Worm (Caenorhabditis elegans) whole organism, mixed stage, embryonic: Measurements from ENCODE around the gene ZK354.9.
"Not testable (repeated sequence)": the region's sequence is repeated elsewhere in the genome, so short reads cannot be mapped to it uniquely, and the experiment has no call there.

Experiments
- M03D4.4 ChIP-seq: sonication (generic microtip); optimal IDR thresholded peaks from 2 replicates; lab custom pipeline; 2017; ENCODE audit warnings: mild to moderate bottlenecking, missing genetic modification characterization, missing compliant biosample characterization
- bed-3 ChIP-seq: fragments of 200-800 bp; sonication (Bioruptor generic); optimal IDR thresholded peaks from 3 replicates; lab custom pipeline; 2018; ENCODE audit warnings: mild to moderate bottlenecking, missing genetic modification characterization, moderate library complexity, missing compliant biosample characterization
- ceh-83 ChIP-seq: fragments of 200-800 bp; sonication (Bioruptor generic); optimal IDR thresholded peaks from 2 replicates; lab custom pipeline; 2018; ENCODE audit warnings: mild to moderate bottlenecking, missing genetic modification characterization, missing compliant biosample characterization
- ham-2 ChIP-seq: fragments of 200-800 bp; sonication (Bioruptor generic); optimal IDR thresholded peaks from 2 replicates; lab custom pipeline; 2018; ENCODE audit warnings: mild to moderate bottlenecking, missing genetic modification characterization, missing compliant biosample characterization
- lin-32 ChIP-seq: fragments of 200-800 bp; sonication (Bioruptor generic); optimal IDR thresholded peaks from 2 replicates; lab custom pipeline; 2018; ENCODE audit warnings: mild to moderate bottlenecking, missing genetic modification characterization, missing compliant biosample characterization
- snpc-4 ChIP-seq: fragments of 150-350 bp; optimal IDR thresholded peaks from 2 replicates; lab custom pipeline; 2014; ENCODE audit warnings: missing biosample characterization, missing genetic modification characterization

Gene ZK354.9

DNA sequence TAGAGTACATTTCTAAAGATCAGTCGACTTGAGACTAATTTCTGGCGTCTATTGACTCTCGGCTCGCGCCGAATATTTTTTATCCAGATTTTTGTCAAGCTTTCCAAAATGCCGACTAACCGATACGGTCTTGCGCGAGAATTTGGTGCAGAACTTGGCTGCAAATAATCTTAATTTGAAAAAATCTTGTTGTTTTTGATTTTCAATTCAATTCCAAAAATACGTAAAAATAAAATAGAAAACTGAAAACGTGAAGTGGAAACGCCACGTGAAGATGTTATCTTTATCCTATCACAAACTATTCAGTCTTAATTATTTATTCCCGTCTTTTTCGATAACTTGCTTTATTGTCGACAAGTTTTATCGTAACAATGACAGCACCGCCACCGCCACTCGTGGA is 49.6 kb downstream of the ZK354.9 start, which contains the start of gene ttbk-2.1:
Gene ttbk-2.1 (plus strand): TSS at position 301 of the 400 bp plus-strand sequence.
- TF ChIP-seq bed-3; snpc-4; ham-2 (GFP tag; lab: Kevin White, UChicago): not testable (repeated sequence)

- TF ChIP-seq lin-32 (GFP tag; lab: Kevin White, UChicago); M03D4.4 (tag; lab: Kevin White, UChicago); ceh-83 (GFP tag; lab: Kevin White, UChicago): not testable (repeated sequence)
These were observed 51.2 kb downstream of the ZK354.9 start, which contains the start of gene F36H12.9 for ce11 chrIV:5256731-5257130. Gene F36H12.9, plus strand, starts transcription at chrIV:5257031.
